Fruit fly (Drosophila melanogaster): ENCODE results near the gene tup.

DNA sequence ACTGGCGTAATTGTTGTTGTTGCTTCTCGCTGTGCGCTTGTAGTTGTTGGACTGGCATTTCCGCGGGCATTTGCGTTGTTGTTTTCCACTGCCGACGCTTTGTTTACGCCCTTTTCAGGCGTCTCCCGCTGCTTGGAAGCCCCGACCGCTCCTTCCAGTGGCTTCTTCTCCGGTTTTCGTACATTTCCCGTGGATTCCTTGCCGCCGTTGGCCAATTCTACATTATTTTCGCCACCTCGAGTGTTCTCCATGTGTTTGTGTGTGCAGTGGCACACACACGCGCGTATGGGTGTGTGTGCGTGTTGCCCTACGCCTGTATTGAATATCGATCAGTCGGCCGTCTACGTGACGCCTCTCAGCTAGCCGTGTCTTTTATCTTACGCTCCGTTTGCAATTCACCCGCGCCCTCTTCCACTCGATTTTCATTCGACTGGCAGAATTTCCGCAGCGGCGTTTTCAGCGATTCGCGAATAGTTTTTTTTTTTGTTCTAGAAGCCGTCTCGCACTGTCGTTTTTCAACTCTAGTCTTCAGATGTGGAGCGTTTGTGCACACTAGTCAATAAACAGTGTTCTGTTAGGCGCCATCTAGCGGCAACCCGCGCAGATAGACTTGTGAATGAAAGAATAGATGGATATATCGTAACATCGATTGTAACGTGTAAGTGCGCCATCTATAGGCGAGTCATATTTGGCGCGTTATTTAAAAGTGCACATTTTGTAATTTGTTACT lies 41.8 kb downstream of the tup start, which contains the start of gene CG10600:
- TF ChIP-seq CG32121 (GFP tag; IDR thresholded peaks at IDR 0.05) (peak; percentile 56), fd96Ca (GFP tag; IDR thresholded peaks at IDR 0.05) (peak; percentile 72), CG9948 (tag; optimal IDR thresholded peaks at IDR 0.05) (peak; percentile 10), CG10348 (GFP tag; IDR thresholded peaks at IDR 0.05) (no peak), CG13204 (GFP tag; optimal IDR thresholded peaks at IDR 0.05) (no peak), CG17806 (tag; optimal IDR thresholded peaks at IDR 0.05) (peak; percentile 29), Pif1B (GFP tag; optimal IDR thresholded peaks at IDR 0.05) (peak; percentile 63), CG15710 (tag; optimal IDR thresholded peaks at IDR 0.05) (peak; percentile 33), D1 (tag; optimal IDR thresholded peaks at IDR 0.05) (no peak)

Data from whole organism, pupa.